Fruit fly (Drosophila melanogaster) whole organism, embryonic: Measurements from ENCODE around the gene haf.

ENCODE experiments used
- BEAF-32 ChIP-seq: fragments of 200-800 bp; sonication (Bioruptor generic); optimal IDR thresholded peaks from 3 replicates; lab custom pipeline; 2017; ENCODE audit warnings: missing biosample characterization, missing genetic modification characterization, mild to moderate bottlenecking, moderate library complexity, missing genetic modification reagents
- Bgb ChIP-seq: fragments of 200-800 bp; sonication (Bioruptor generic); IDR thresholded peaks from 2 replicates; pipeline ENCODE4 v1.3.6; 2022; ENCODE audit warnings: missing biosample characterization, missing genetic modification characterization; ENCODE audit not compliant: partially characterized antibody
- CG10431 ChIP-seq: fragments of 200-800 bp; sonication (Bioruptor generic); optimal IDR thresholded peaks from 3 replicates; lab custom pipeline; 2018; ENCODE audit warnings: missing biosample characterization, mild to moderate bottlenecking, missing genetic modification characterization
- CG12071 ChIP-seq: fragments of 200-800 bp; sonication (Bioruptor generic); optimal IDR thresholded peaks from 3 replicates; lab custom pipeline; 2018; ENCODE audit warnings: missing biosample characterization, mild to moderate bottlenecking, missing genetic modification characterization
- CG12219 ChIP-seq: fragments of 200-800 bp; sonication (Bioruptor generic); optimal IDR thresholded peaks from 3 replicates; lab custom pipeline; 2018; ENCODE audit warnings: missing biosample characterization, mild to moderate bottlenecking, missing genetic modification characterization
- CG14441 ChIP-seq: fragments of 200-800 bp; sonication (Bioruptor generic); IDR thresholded peaks from 2 replicates; pipeline ENCODE4 v1.3.6; 2022; ENCODE audit warnings: missing biosample characterization, missing genetic modification characterization
- CG1603 ChIP-seq: fragments of 200-800 bp; sonication (Bioruptor generic); optimal IDR thresholded peaks from 2 replicates; lab custom pipeline; 2019; ENCODE audit warnings: missing biosample characterization, mild to moderate bottlenecking, missing genetic modification characterization, moderate library complexity
- CG16813 ChIP-seq: fragments of 200-800 bp; sonication (Bioruptor generic); IDR thresholded peaks from 3 replicates; pipeline ENCODE4 v1.3.6; 2022; ENCODE audit warnings: missing biosample characterization, missing genetic modification characterization; ENCODE audit not compliant: partially characterized antibody
- CG17359 ChIP-seq: fragments of 200-800 bp; sonication (Bioruptor generic); optimal IDR thresholded peaks from 3 replicates; lab custom pipeline; 2018; ENCODE audit warnings: missing biosample characterization, mild to moderate bottlenecking, missing genetic modification characterization, moderate library complexity
- CG3065 ChIP-seq: fragments of 200-800 bp; sonication (Bioruptor generic); optimal IDR thresholded peaks from 2 replicates; lab custom pipeline; 2016; ENCODE audit warnings: missing biosample characterization, missing genetic modification characterization
- CG42726 ChIP-seq: fragments of 200-800 bp; sonication (Bioruptor generic); IDR thresholded peaks from 2 replicates; pipeline ENCODE4 v1.3.6; 2022; ENCODE audit warnings: missing biosample characterization, missing genetic modification characterization; ENCODE audit not compliant: partially characterized antibody
- CG4424 ChIP-seq: fragments of 200-800 bp; sonication (Bioruptor generic); optimal IDR thresholded peaks from 3 replicates; lab custom pipeline; 2016; ENCODE audit warnings: missing biosample characterization, missing genetic modification characterization
- CG6765 ChIP-seq: fragments of 200-800 bp; sonication (Bioruptor generic); optimal IDR thresholded peaks from 3 replicates; lab custom pipeline; 2017; ENCODE audit warnings: missing biosample characterization, mild to moderate bottlenecking, missing genetic modification characterization
- CG8290 ChIP-seq, 3 experiments: fragments of 200-800 bp; sonication (Bioruptor generic); optimal IDR thresholded peaks; 2 replicates each; lab custom pipeline; 2016 to 2019; ENCODE audit warnings: missing biosample characterization in 3 of 3, missing genetic modification characterization in 3 of 3, mild to moderate bottlenecking in 2 of 3, moderate library complexity in 1 of 3
- CG8388 ChIP-seq: fragments of 200-800 bp; sonication (Bioruptor generic); optimal IDR thresholded peaks from 2 replicates; lab custom pipeline; 2019; ENCODE audit warnings: missing biosample characterization, mild to moderate bottlenecking, missing genetic modification characterization, moderate library complexity
- CG8765 ChIP-seq: fragments of 200-800 bp; sonication (Bioruptor generic); IDR thresholded peaks from 2 replicates; pipeline ENCODE4 v1.3.6; 2022; ENCODE audit warnings: missing biosample characterization, missing genetic modification characterization
- CG9727 ChIP-seq: fragments of 200-800 bp; sonication (Bioruptor generic); optimal IDR thresholded peaks from 3 replicates; lab custom pipeline; 2017; ENCODE audit warnings: missing biosample characterization, mild to moderate bottlenecking, missing genetic modification characterization
- CG9797 ChIP-seq: fragments of 200-800 bp; sonication (Bioruptor generic); optimal IDR thresholded peaks from 3 replicates; lab custom pipeline; 2018; ENCODE audit warnings: missing biosample characterization, mild to moderate bottlenecking, missing genetic modification characterization
- CG9876 ChIP-seq: fragments of 200-800 bp; sonication (Bioruptor generic); optimal IDR thresholded peaks from 2 replicates; lab custom pipeline; 2016; ENCODE audit warnings: missing biosample characterization, missing genetic modification characterization
- Dref ChIP-seq: fragments of 200-800 bp; sonication (Bioruptor generic); IDR thresholded peaks from 2 replicates; pipeline ENCODE4 v1.3.6; 2022; ENCODE audit warnings: missing biosample characterization, missing genetic modification characterization
- Gsc ChIP-seq: fragments of 200-800 bp; sonication (Bioruptor generic); IDR thresholded peaks from 2 replicates; pipeline ENCODE4 v1.3.6; 2022; ENCODE audit warnings: missing biosample characterization, missing genetic modification characterization
- Gug ChIP-seq: fragments of 200-800 bp; sonication (Bioruptor generic); IDR thresholded peaks from 4 replicates; pipeline ENCODE4 v1.3.6; 2022; ENCODE audit warnings: missing biosample characterization, missing genetic modification characterization
- HmgZ ChIP-seq: fragments of 200-800 bp; sonication (Bioruptor generic); optimal IDR thresholded peaks from 2 replicates; lab custom pipeline; 2018; ENCODE audit warnings: missing biosample characterization, mild to moderate bottlenecking, missing genetic modification characterization
- Hmx ChIP-seq: fragments of 200-800 bp; sonication (Bioruptor generic); optimal IDR thresholded peaks from 2 replicates; lab custom pipeline; 2016; ENCODE audit warnings: missing biosample characterization, missing genetic modification characterization
- Ravus ChIP-seq: fragments of 200-800 bp; sonication (Bioruptor generic); IDR thresholded peaks from 2 replicates; pipeline ENCODE4 v1.3.6; 2022; ENCODE audit warnings: missing biosample characterization, missing genetic modification characterization
- Sox100B ChIP-seq: fragments of 200-800 bp; sonication (Bioruptor generic); optimal IDR thresholded peaks from 3 replicates; lab custom pipeline; 2018; ENCODE audit warnings: missing biosample characterization, mild to moderate bottlenecking, missing genetic modification characterization
- Trl ChIP-seq, 3 experiments: fragments of >200 bp in 2 of 3; fragments of 200-800 bp in 1 of 3; sonication (Bioruptor generic) in 1 of 3; optimal IDR thresholded peaks; 2 replicates in 1 of 3; 3 replicates in 2 of 3; lab custom pipeline; 2016 to 2017; ENCODE audit warnings: missing biosample characterization in 1 of 3, missing genetic modification characterization in 1 of 3
- Xrp1 ChIP-seq: fragments of 200-800 bp; sonication (Bioruptor generic); IDR thresholded peaks from 2 replicates; pipeline ENCODE4 v1.3.6; 2022; ENCODE audit warnings: missing biosample characterization, missing genetic modification characterization
- abd-A ChIP-seq: fragments of 200-800 bp; sonication (Bioruptor generic); optimal IDR thresholded peaks from 3 replicates; lab custom pipeline; 2019; ENCODE audit warnings: missing biosample characterization, mild to moderate bottlenecking, missing genetic modification characterization, moderate library complexity
- bsh ChIP-seq, 2 experiments: fragments of 200-800 bp; sonication (Bioruptor generic); optimal IDR thresholded peaks; 2 replicates each; lab custom pipeline; 2017 to 2018; ENCODE audit warnings: mild to moderate bottlenecking in 2 of 2, missing biosample characterization in 2 of 2, missing genetic modification characterization in 2 of 2, moderate library complexity in 1 of 2
- chif ChIP-seq, 2 experiments: fragments of 200-800 bp; sonication (Bioruptor generic); optimal IDR thresholded peaks; 3 replicates each; lab custom pipeline; 2016; ENCODE audit warnings: missing biosample characterization in 2 of 2, missing genetic modification characterization in 2 of 2
- dimm ChIP-seq: fragments of 200-800 bp; sonication (Bioruptor generic); IDR thresholded peaks from 2 replicates; pipeline ENCODE4 v1.3.6; 2022; ENCODE audit warnings: missing biosample characterization, missing genetic modification characterization
- disco-r ChIP-seq: fragments of 200-800 bp; sonication (Bioruptor generic); optimal IDR thresholded peaks from 2 replicates; lab custom pipeline; 2016; ENCODE audit warnings: missing biosample characterization, missing genetic modification characterization
- dm ChIP-seq: fragments of 200-800 bp; sonication (Bioruptor generic); optimal IDR thresholded peaks from 3 replicates; lab custom pipeline; 2016; ENCODE audit warnings: missing biosample characterization, missing genetic modification characterization
- dpn ChIP-seq, 2 experiments: fragments of 200-800 bp; sonication (Bioruptor generic); optimal IDR thresholded peaks; 3 replicates each; lab custom pipeline; 2016; ENCODE audit warnings: missing biosample characterization in 2 of 2, missing genetic modification characterization in 2 of 2
- fd102C ChIP-seq: fragments of 200-800 bp; sonication (Bioruptor generic); optimal IDR thresholded peaks from 2 replicates; lab custom pipeline; 2018; ENCODE audit warnings: missing biosample characterization, mild to moderate bottlenecking, missing genetic modification characterization, moderate library complexity
- gcm2 ChIP-seq: fragments of 200-800 bp; sonication (Bioruptor generic); optimal IDR thresholded peaks from 2 replicates; lab custom pipeline; 2016; ENCODE audit warnings: missing biosample characterization, missing genetic modification characterization
- gt ChIP-seq: fragments of 200-800 bp; sonication (Bioruptor generic); IDR thresholded peaks from 2 replicates; pipeline ENCODE4 v1.3.6; 2022; ENCODE audit warnings: missing biosample characterization, missing genetic modification characterization
- lab ChIP-seq: fragments of 200-800 bp; sonication (Bioruptor generic); optimal IDR thresholded peaks from 3 replicates; lab custom pipeline; 2017; ENCODE audit warnings: missing biosample characterization, missing genetic modification characterization, mild to moderate bottlenecking, moderate library complexity, missing genetic modification reagents
- lov ChIP-seq, 2 experiments: fragments of 200-800 bp in 1 of 2; fragments of >200 bp in 1 of 2; sonication (Bioruptor generic) in 1 of 2; IDR thresholded peaks in 1 of 2; optimal IDR thresholded peaks in 1 of 2; 2 replicates in 1 of 2; 3 replicates in 1 of 2; pipeline versions ENCODE4 v1.3.6 to Lab custom; 2017 to 2022; ENCODE audit warnings: missing biosample characterization in 1 of 2, missing genetic modification characterization in 1 of 2
- nmo ChIP-seq: fragments of 200-800 bp; sonication (Bioruptor generic); optimal IDR thresholded peaks from 2 replicates; lab custom pipeline; 2018; ENCODE audit warnings: missing biosample characterization, mild to moderate bottlenecking, missing genetic modification characterization, moderate library complexity
- otp ChIP-seq: fragments of 200-800 bp; sonication (Bioruptor generic); IDR thresholded peaks from 3 replicates; pipeline ENCODE4, ENCODE4 v1.3.6; 2022; ENCODE audit warnings: missing biosample characterization, missing genetic modification characterization
- pfk ChIP-seq: fragments of 200-800 bp; sonication (Bioruptor generic); optimal IDR thresholded peaks from 2 replicates; lab custom pipeline; 2018; ENCODE audit warnings: missing biosample characterization, mild to moderate bottlenecking, missing genetic modification characterization, moderate library complexity
- sisA ChIP-seq: fragments of 200-800 bp; sonication (Bioruptor generic); IDR thresholded peaks from 2 replicates; pipeline ENCODE4 v1.3.6; 2022; ENCODE audit warnings: missing biosample characterization, missing genetic modification characterization
- slp2 ChIP-seq: fragments of 200-800 bp; sonication (Bioruptor generic); optimal IDR thresholded peaks from 2 replicates; lab custom pipeline; 2016; ENCODE audit warnings: missing biosample characterization, missing genetic modification characterization
- sna ChIP-seq: fragments of 200-800 bp; sonication (Bioruptor generic); IDR thresholded peaks from 2 replicates; pipeline ENCODE4 v1.3.6; 2022; ENCODE audit warnings: missing biosample characterization, missing genetic modification characterization; ENCODE audit not compliant: partially characterized antibody
- trh ChIP-seq: fragments of 200-800 bp; sonication (Bioruptor generic); optimal IDR thresholded peaks from 2 replicates; lab custom pipeline; 2016; ENCODE audit warnings: missing biosample characterization, missing genetic modification characterization
- vfl ChIP-seq: fragments of 200-800 bp; sonication (Bioruptor generic); optimal IDR thresholded peaks from 2 replicates; lab custom pipeline; 2016; ENCODE audit warnings: missing biosample characterization, missing genetic modification characterization
- zen ChIP-seq: fragments of 200-800 bp; sonication (Bioruptor generic); optimal IDR thresholded peaks from 3 replicates; lab custom pipeline; 2018; ENCODE audit warnings: missing biosample characterization, mild to moderate bottlenecking, missing genetic modification characterization, moderate library complexity

Gene haf

dm6 chr2L:1648677-1649078, 93.7 kb downstream of the haf start (continued):
- TF ChIP-seq BEAF-32 (no peak), CG4424 (GFP tag; lab: Kevin White, UChicago) (peak; percentile 61), zen (tag; lab: Kevin White, UChicago) (peak; percentile 44), Bgb (GFP tag; lab: Robert Waterston, UW) (no peak), otp (GFP tag; lab: Robert Waterston, UW) (peak; percentile 83), chif (GFP tag; optimal IDR thresholded peaks at IDR 0.05; lab: Kevin White, UChicago) (peak; percentile 69 to 87), gt (GFP tag; lab: Robert Waterston, UW) (no peak), Dref (no peak), bsh (GFP tag; optimal IDR thresholded peaks at IDR 0.05; lab: Kevin White, UChicago) (peak in 1 of 2 experiments; percentile 91), CG1603 (peak; percentile 95), CG8388 (GFP tag; lab: Kevin White, UChicago) (peak; percentile 75), nmo (GFP tag; lab: Kevin White, UChicago) (peak; percentile 30), lab (GFP tag; lab: Kevin White, UChicago) (peak; percentile 95), HmgZ (tag; lab: Kevin White, UChicago) (peak; percentile 82), CG9797 (GFP tag; lab: Kevin White, UChicago) (no peak), fd102C (GFP tag; lab: Kevin White, UChicago) (peak; percentile 72), trh (GFP tag; lab: Kevin White, UChicago) (peak; percentile 79), abd-A (peak; percentile 77), gcm2 (GFP tag; lab: Kevin White, UChicago) (no peak), Hmx (no peak), Gug (no peak), CG9727 (GFP tag; lab: Kevin White, UChicago) (no peak), CG10431 (no peak), CG6765 (GFP tag; lab: Kevin White, UChicago) (peak; percentile 76), dpn (GFP tag; optimal IDR thresholded peaks at IDR 0.05; lab: Kevin White, UChicago) (peak; percentile 34 to 78), sisA (GFP tag; lab: Robert Waterston, UW) (no peak), vfl (GFP tag; lab: Kevin White, UChicago) (no peak), CG17359 (peak; percentile 96), CG8290 (GFP tag; optimal IDR thresholded peaks at IDR 0.05; lab: Kevin White, UChicago) (peak; percentile 39), CG8290 (tag; optimal IDR thresholded peaks at IDR 0.05; lab: Kevin White, UChicago) (peak; percentile 61 to 95), sna (GFP tag; lab: Robert Waterston, UW) (no peak), Gsc (GFP tag; lab: Robert Waterston, UW) (no peak), Trl (optimal IDR thresholded peaks at IDR 0.05; lab: Kevin White, UChicago) (peak; percentile 47 to 79), Trl (GFP tag; optimal IDR thresholded peaks at IDR 0.05; lab: Kevin White, UChicago) (peak; percentile 89), Sox100B (GFP tag; lab: Kevin White, UChicago) (peak; percentile 76), disco-r (GFP tag; lab: Kevin White, UChicago) (peak; percentile 79), dm (GFP tag; lab: Kevin White, UChicago) (peak; percentile 31), CG12071 (GFP tag; lab: Kevin White, UChicago) (peak; percentile 97), CG9876 (peak; percentile 67), slp2 (GFP tag; lab: Kevin White, UChicago) (peak; percentile 77), pfk (GFP tag; lab: Kevin White, UChicago) (peak; percentile 66), CG14441 (GFP tag; lab: Robert Waterston, UW) (no peak), CG3065 (GFP tag; lab: Kevin White, UChicago) (peak; percentile 63), CG12219 (peak; percentile 79), CG16813 (GFP tag; lab: Robert Waterston, UW) (no peak), CG8765 (GFP tag; lab: Robert Waterston, UW) (peak; percentile 31; the same call in 1 of the 2 replicates), CG42726 (GFP tag; lab: Robert Waterston, UW) (no peak), lov (optimal IDR thresholded peaks at IDR 0.05; lab: Kevin White, UChicago) (no peak), lov (GFP tag; IDR thresholded peaks at IDR 0.05; lab: Robert Waterston, UW) (peak; percentile 88), Ravus (GFP tag; lab: Robert Waterston, UW) (no peak; the same call in 1 of the 2 replicates), dimm (GFP tag; lab: Robert Waterston, UW) (peak; percentile 28; the same call in 1 of the 2 replicates), Xrp1 (GFP tag; lab: Robert Waterston, UW) (peak; percentile 82)
